Worm (Caenorhabditis elegans) whole organism, early embryonic: ENCODE results near the gene aaim-1.

ENCODE experiments used
- B0310.2 ChIP-seq: sonication (generic microtip); optimal IDR thresholded peaks from 2 replicates; lab custom pipeline; 2016; ENCODE audit warnings: mild to moderate bottlenecking, missing genetic modification characterization, missing compliant biosample characterization
- ama-1 ChIP-seq: fragments of 150-350 bp; optimal IDR thresholded peaks from 2 replicates; lab custom pipeline; 2014
- ceh-13 ChIP-seq: fragments of 200-800 bp; sonication (Bioruptor generic); optimal IDR thresholded peaks from 2 replicates; lab custom pipeline; 2018; ENCODE audit warnings: mild to moderate bottlenecking, missing genetic modification characterization, missing compliant biosample characterization
- flt-1 ChIP-seq: fragments of 200-800 bp; sonication (Bioruptor generic); IDR thresholded peaks from 2 replicates; pipeline ENCODE4 v1.3.6; 2022; ENCODE audit warnings: missing genetic modification characterization, missing compliant biosample characterization
- hmg-4 ChIP-seq: fragments of 200-800 bp; sonication (Bioruptor generic); optimal IDR thresholded peaks from 2 replicates; lab custom pipeline; 2018; ENCODE audit warnings: mild to moderate bottlenecking, missing genetic modification characterization, missing compliant biosample characterization
- pes-1 ChIP-seq: fragments of 200-800 bp; sonication (Bioruptor generic); IDR thresholded peaks from 2 replicates; pipeline ENCODE4 v1.3.6; 2022; ENCODE audit warnings: missing genetic modification reagents, missing genetic modification characterization, missing compliant biosample characterization
- sea-1 ChIP-seq: fragments of 200-800 bp; sonication (Bioruptor generic); conservative IDR thresholded peaks from 2 replicates; pipeline ENCODE4 v1.3.6; 2022; ENCODE audit warnings: missing genetic modification characterization, missing compliant biosample characterization
- tbx-37 ChIP-seq: fragments of 200-800 bp; sonication (Bioruptor generic); conservative IDR thresholded peaks from 2 replicates; pipeline ENCODE4 v1.3.6; 2022; ENCODE audit warnings: missing genetic modification reagents, missing genetic modification characterization, missing compliant biosample characterization
- tra-4 ChIP-seq: sonication (generic microtip); optimal IDR thresholded peaks from 2 replicates; lab custom pipeline; 2017; ENCODE audit warnings: missing genetic modification characterization, missing compliant biosample characterization

- TF ChIP-seq hmg-4 (GFP tag; lab: Kevin White, UChicago) (no peak), ama-1 (lab: Kevin White, UChicago) (no peak), ceh-13 (GFP tag; lab: Kevin White, UChicago) (no peak), pes-1 (no peak), tbx-37 (GFP tag; lab: Robert Waterston, UW) (no peak), flt-1 (GFP tag; lab: Robert Waterston, UW) (no peak), tra-4 (no peak), sea-1 (no peak), B0310.2 (tag; lab: Kevin White, UChicago) (no peak)
These were observed 29.2 kb downstream of the aaim-1 start for ce11 chrX:6533038-6533437.
